Fruit fly (Drosophila melanogaster): ENCODE data around the gene SH3PX1.

Gene SH3PX1

dm6 chr3L:9692892-9693551, 20.6 kb downstream of the SH3PX1 start (continued):
- TF ChIP-seq zen (tag; optimal IDR thresholded peaks at IDR 0.05) (peak; percentile 74), CG2199 (GFP tag; IDR thresholded peaks at IDR 0.05) (peak; percentile 39; the same call in 1 of the 3 replicates), gro (GFP tag; optimal IDR thresholded peaks at IDR 0.05) (peak; percentile 96), Myb (GFP tag; optimal IDR thresholded peaks at IDR 0.05) (peak; percentile 89), CG17612 (GFP tag; IDR thresholded peaks at IDR 0.05) (peak; percentile 64), Gug (GFP tag; IDR thresholded peaks at IDR 0.05) (peak; percentile 91), bigmax (GFP tag; optimal IDR thresholded peaks at IDR 0.05) (peak; percentile 89), btn (GFP tag; optimal IDR thresholded peaks at IDR 0.05) (peak; percentile 90), CG17385 (GFP tag; optimal IDR thresholded peaks at IDR 0.05) (peak; percentile 93), esg (GFP tag; conservative IDR thresholded peaks at IDR 0.05) (peak; percentile 89), CG5245 (GFP tag; optimal IDR thresholded peaks at IDR 0.05) (peak; percentile 93), CG12744 (GFP tag; optimal IDR thresholded peaks at IDR 0.05) (peak; percentile 93), CG7786 (GFP tag; optimal IDR thresholded peaks at IDR 0.05) (peak; percentile 97), CG8089 (GFP tag; optimal IDR thresholded peaks at IDR 0.05) (peak; percentile 95), insv (GFP tag; optimal IDR thresholded peaks at IDR 0.05) (peak; percentile 61 to 67), HLH54F (GFP tag; optimal IDR thresholded peaks at IDR 0.05) (peak; percentile 98), Hsf (GFP tag; optimal IDR thresholded peaks at IDR 0.05) (peak; percentile 97), slbo (GFP tag; IDR thresholded peaks at IDR 0.05) (peak; percentile 89), luna (GFP tag; optimal IDR thresholded peaks at IDR 0.05) (peak; percentile 90), sna (GFP tag; IDR thresholded peaks at IDR 0.05; ENCODE audit: partially characterized antibody) (no peak), CG13424 (tag; optimal IDR thresholded peaks at IDR 0.05) (peak; percentile 97), CG18011 (GFP tag; optimal IDR thresholded peaks at IDR 0.05) (peak; percentile 85), slou (GFP tag; optimal IDR thresholded peaks at IDR 0.05) (peak; percentile 95), Awh (GFP tag; IDR thresholded peaks at IDR 0.05) (peak; percentile 68), hbn (GFP tag; IDR thresholded peaks at IDR 0.05; ENCODE audit: partially characterized antibody) (no peak), wdn (GFP tag; IDR thresholded peaks at IDR 0.05) (peak; percentile 87), Nf-YA (GFP tag; IDR thresholded peaks at IDR 0.05) (peak; percentile 71), zen2 (GFP tag; IDR thresholded peaks at IDR 0.05; ENCODE audit: partially characterized antibody) (no peak), scrt (GFP tag; optimal IDR thresholded peaks at IDR 0.05) (peak; percentile 90), seq (GFP tag; IDR thresholded peaks at IDR 0.05) (peak; percentile 91), CG30403 (GFP tag; optimal IDR thresholded peaks at IDR 0.05) (peak; percentile 99), CG11085 (GFP tag; IDR thresholded peaks at IDR 0.05) (0 out of 2 replicates have a peak, but pooled peaks have one; percentile 53), CG14667 (GFP tag; IDR thresholded peaks at IDR 0.05) (peak; percentile 79), vvl (GFP tag; IDR thresholded peaks at IDR 0.05) (peak; percentile 84), dmrt99B (tag; optimal IDR thresholded peaks at IDR 0.05) (peak; percentile 97), trem (tag; optimal IDR thresholded peaks at IDR 0.05) (peak; percentile 78), CG33557 (GFP tag; optimal IDR thresholded peaks at IDR 0.05) (peak; percentile 91), CG13296 (GFP tag; optimal IDR thresholded peaks at IDR 0.05) (peak; percentile 95), Sry-β (GFP tag; optimal IDR thresholded peaks at IDR 0.05) (peak; percentile 58), E2f2 (GFP tag; IDR thresholded peaks at IDR 0.05) (peak; percentile 62), Drgx (GFP tag; IDR thresholded peaks at IDR 0.05) (peak; percentile 83), CG8281 (tag; optimal IDR thresholded peaks at IDR 0.05) (peak; percentile 85), CG15073 (GFP tag; optimal IDR thresholded peaks at IDR 0.05) (peak; percentile 71), kah (GFP tag; optimal IDR thresholded peaks at IDR 0.05) (no peak), cwo (GFP tag; optimal IDR thresholded peaks at IDR 0.05) (peak; percentile 97), CG9876 (GFP tag; optimal IDR thresholded peaks at IDR 0.05) (peak; percentile 95), eyg (GFP tag; optimal IDR thresholded peaks at IDR 0.05) (peak; percentile 95), odd (GFP tag; optimal IDR thresholded peaks at IDR 0.05) (peak; percentile 95), otp (GFP tag; IDR thresholded peaks at IDR 0.05) (peak; percentile 69; the same call in 1 of the 3 replicates), CG6854 (GFP tag; optimal IDR thresholded peaks at IDR 0.05) (peak; percentile 95)

Data from whole organism, embryonic.